Worm (Caenorhabditis elegans) whole organism, L3 larva: Measurements from ENCODE around the gene ifg-1.

Experiments used
- aly-2 ChIP-seq: fragments of 150-350 bp; optimal IDR thresholded peaks from 2 replicates; lab custom pipeline; 2014; ENCODE audit warnings: missing biosample characterization, missing genetic modification characterization
- ama-1 ChIP-seq: fragments of 150-350 bp; optimal IDR thresholded peaks from 2 replicates; lab custom pipeline; 2018
- ceh-16 ChIP-seq: sonication (generic microtip); optimal IDR thresholded peaks from 2 replicates; lab custom pipeline; 2017; ENCODE audit warnings: missing biosample characterization, missing genetic modification characterization
- ceh-28 ChIP-seq: fragments of 150-350 bp; optimal IDR thresholded peaks from 2 replicates; lab custom pipeline; 2014; ENCODE audit warnings: missing biosample characterization, missing genetic modification reagents, missing genetic modification characterization
- ceh-82 ChIP-seq: fragments of 150-350 bp; optimal IDR thresholded peaks from 2 replicates; lab custom pipeline; 2014; ENCODE audit warnings: missing biosample characterization, missing genetic modification characterization
- ceh-9 ChIP-seq: sonication (generic microtip); optimal IDR thresholded peaks from 2 replicates; lab custom pipeline; 2018; ENCODE audit warnings: missing biosample characterization, missing genetic modification characterization
- daf-12 ChIP-seq: fragments of 150-350 bp; optimal IDR thresholded peaks from 2 replicates; lab custom pipeline; 2014; ENCODE audit warnings: missing biosample characterization, missing genetic modification reagents, missing genetic modification characterization
- egl-27 ChIP-seq: sonication (generic microtip); optimal IDR thresholded peaks from 4 replicates; lab custom pipeline; 2017; ENCODE audit warnings: missing biosample characterization, missing genetic modification reagents, missing genetic modification characterization
- elt-1 ChIP-seq: fragments of 150-350 bp; optimal IDR thresholded peaks from 2 replicates; lab custom pipeline; 2014; ENCODE audit warnings: missing biosample characterization, missing genetic modification characterization
- eor-1 ChIP-seq, 2 experiments: fragments of 150-350 bp; optimal IDR thresholded peaks; 2 replicates each; lab custom pipeline; 2014 to 2018; ENCODE audit warnings: missing biosample characterization in 2 of 2, missing genetic modification characterization in 2 of 2
- fkh-10 ChIP-seq: sonication (generic microtip); optimal IDR thresholded peaks from 2 replicates; lab custom pipeline; 2017; ENCODE audit warnings: missing biosample characterization, missing genetic modification reagents, missing genetic modification characterization
- fkh-2 ChIP-seq: fragments of 150-350 bp; optimal IDR thresholded peaks from 2 replicates; lab custom pipeline; 2014; ENCODE audit warnings: missing biosample characterization, missing genetic modification reagents, missing genetic modification characterization
- fos-1 ChIP-seq: fragments of 150-350 bp; optimal IDR thresholded peaks from 2 replicates; lab custom pipeline; 2014; ENCODE audit warnings: missing biosample characterization, missing genetic modification characterization
- jun-1 ChIP-seq: fragments of 150-350 bp; optimal IDR thresholded peaks from 2 replicates; lab custom pipeline; 2014; ENCODE audit warnings: missing biosample characterization, missing genetic modification reagents, missing genetic modification characterization
- lin-15B ChIP-seq: fragments of 150-350 bp; optimal IDR thresholded peaks from 2 replicates; lab custom pipeline; 2014; ENCODE audit warnings: missing biosample characterization, missing genetic modification characterization
- lin-39 ChIP-seq: fragments of 150-350 bp; optimal IDR thresholded peaks from 2 replicates; lab custom pipeline; 2018; ENCODE audit warnings: missing biosample characterization, missing genetic modification reagents, missing genetic modification characterization
- lsy-12 ChIP-seq: sonication (generic microtip); optimal IDR thresholded peaks from 2 replicates; lab custom pipeline; 2016; ENCODE audit warnings: mild to moderate bottlenecking, missing genetic modification characterization, missing compliant biosample characterization
- mdl-1 ChIP-seq: fragments of 150-350 bp; optimal IDR thresholded peaks from 2 replicates; lab custom pipeline; 2014; ENCODE audit warnings: missing biosample characterization, missing genetic modification characterization
- nfya-1 ChIP-seq: sonication (generic microtip); optimal IDR thresholded peaks from 2 replicates; lab custom pipeline; 2017; ENCODE audit warnings: missing genetic modification characterization, mild to moderate bottlenecking, missing compliant biosample characterization, antibody characterized with exemption, moderate library complexity; ENCODE audit not compliant: insufficient read depth
- nhr-11 ChIP-seq: fragments of 150-350 bp; optimal IDR thresholded peaks from 2 replicates; lab custom pipeline; 2014; ENCODE audit warnings: missing biosample characterization, missing genetic modification characterization
- nhr-23 ChIP-seq: fragments of 150-350 bp; optimal IDR thresholded peaks from 2 replicates; lab custom pipeline; 2014; ENCODE audit warnings: missing biosample characterization, missing genetic modification reagents, missing genetic modification characterization
- nhr-237 ChIP-seq: fragments of 150-350 bp; optimal IDR thresholded peaks from 2 replicates; lab custom pipeline; 2014; ENCODE audit warnings: missing biosample characterization, missing genetic modification characterization
- nhr-25 ChIP-seq: sonication (generic microtip); optimal IDR thresholded peaks from 2 replicates; lab custom pipeline; 2017; ENCODE audit warnings: missing biosample characterization, missing genetic modification characterization
- nhr-28 ChIP-seq: fragments of 150-350 bp; optimal IDR thresholded peaks from 2 replicates; lab custom pipeline; 2014; ENCODE audit warnings: missing biosample characterization, missing genetic modification characterization
- nhr-43 ChIP-seq: sonication (generic microtip); optimal IDR thresholded peaks from 2 replicates; lab custom pipeline; 2016; ENCODE audit warnings: mild to moderate bottlenecking, missing genetic modification characterization, missing compliant biosample characterization; ENCODE audit not compliant: poor library complexity, severe bottlenecking
- nhr-76 ChIP-seq: fragments of 150-350 bp; sonication (generic microtip); optimal IDR thresholded peaks from 5 replicates; lab custom pipeline; 2014; ENCODE audit warnings: missing biosample characterization, missing genetic modification characterization
- nhr-77 ChIP-seq: fragments of 150-350 bp; optimal IDR thresholded peaks from 2 replicates; lab custom pipeline; 2014; ENCODE audit warnings: missing biosample characterization, missing genetic modification characterization
- pqm-1 ChIP-seq: fragments of 150-350 bp; optimal IDR thresholded peaks from 2 replicates; lab custom pipeline; 2017; ENCODE audit warnings: missing biosample characterization, missing genetic modification characterization, inconsistent platforms
- sea-2 ChIP-seq: fragments of 150-350 bp; sonication (generic microtip); optimal IDR thresholded peaks from 4 replicates; lab custom pipeline; 2014; ENCODE audit warnings: missing biosample characterization, missing genetic modification reagents, missing genetic modification characterization
- snpc-4 ChIP-seq: fragments of 150-350 bp; optimal IDR thresholded peaks from 2 replicates; lab custom pipeline; 2014; ENCODE audit warnings: missing biosample characterization, missing genetic modification characterization
- tbx-2 ChIP-seq: sonication (generic microtip); optimal IDR thresholded peaks from 2 replicates; lab custom pipeline; 2016; ENCODE audit warnings: mild to moderate bottlenecking, missing genetic modification characterization, missing compliant biosample characterization
- unc-39 ChIP-seq: sonication (generic microtip); optimal IDR thresholded peaks from 4 replicates; lab custom pipeline; 2017; ENCODE audit warnings: missing biosample characterization, missing genetic modification characterization
- unc-62 ChIP-seq: fragments of 150-350 bp; sonication (generic microtip); optimal IDR thresholded peaks from 4 replicates; lab custom pipeline; 2014; ENCODE audit warnings: missing biosample characterization, missing genetic modification reagents, missing genetic modification characterization
- zag-1 ChIP-seq: fragments of 150-350 bp; optimal IDR thresholded peaks from 2 replicates; lab custom pipeline; 2014; ENCODE audit warnings: missing biosample characterization, missing genetic modification characterization

ifg-1 gene

ce11 chrII:8223422-8223821 lies 6.4 kb downstream of the ifg-1 start:
- TF ChIP-seq nhr-25 (tag; lab: Kevin White, UChicago) (peak; percentile 43), lsy-12 (no peak)

- TF ChIP-seq tbx-2 (no peak), fos-1 (no peak), mdl-1 (tag; lab: Kevin White, UChicago) (no peak), ceh-28 (tag; lab: Kevin White, UChicago) (no peak), ama-1 (no peak), zag-1 (tag; lab: Kevin White, UChicago) (no peak), nhr-237 (tag; lab: Kevin White, UChicago) (no peak), nfya-1 (tag; lab: Kevin White, UChicago) (no peak), nhr-28 (no peak), jun-1 (tag; lab: Kevin White, UChicago) (no peak), unc-39 (no peak), fkh-10 (GFP tag; lab: Kevin White, UChicago) (no peak), nhr-23 (no peak), nhr-11 (tag; lab: Kevin White, UChicago) (no peak), nhr-43 (tag; lab: Kevin White, UChicago) (no peak), nhr-76 (tag; lab: Kevin White, UChicago) (no peak), aly-2 (no peak), lsy-12 (no peak), unc-62 (GFP tag; lab: Kevin White, UChicago) (no peak), lin-39 (no peak)
These were observed 6.9 kb downstream of the ifg-1 start for ce11 chrII:8223945-8224344.

ce11 chrII:8224623-8225022 lies 7.6 kb downstream of the ifg-1 start:
- TF ChIP-seq eor-1 (tag; optimal IDR thresholded peaks at IDR 0.05; lab: Kevin White, UChicago) (no peak), nhr-28 (no peak), fkh-2 (tag; lab: Kevin White, UChicago) (no peak), zag-1 (tag; lab: Kevin White, UChicago) (no peak), egl-27 (no peak), lin-39 (no peak), ceh-16 (no peak), nfya-1 (tag; lab: Kevin White, UChicago) (no peak), nhr-76 (tag; lab: Kevin White, UChicago) (no peak), ceh-9 (no peak), fkh-10 (GFP tag; lab: Kevin White, UChicago) (no peak), ceh-28 (tag; lab: Kevin White, UChicago) (no peak), nhr-77 (tag; lab: Kevin White, UChicago) (no peak), snpc-4 (tag; lab: Kevin White, UChicago) (no peak), daf-12 (tag; lab: Kevin White, UChicago) (no peak), sea-2 (GFP tag; lab: Kevin White, UChicago) (no peak), ama-1 (no peak), nhr-23 (peak; percentile 54), elt-1 (peak; percentile 44), nhr-237 (tag; lab: Kevin White, UChicago) (no peak), lsy-12 (no peak), tbx-2 (no peak), pqm-1 (tag; lab: Kevin White, UChicago) (no peak), nhr-43 (tag; lab: Kevin White, UChicago) (peak; percentile 7), unc-39 (no peak)

- peak; percentile 61 for TF ChIP-seq elt-1
- no peak for TF ChIP-seq nhr-76 (tag; lab: Kevin White, UChicago)
These were observed 8.3 kb downstream of the ifg-1 start for ce11 chrII:8225347-8225746.

ce11 chrII:8225914-8226313 lies 8.9 kb downstream of the ifg-1 start:
- peak; percentile 26 for TF ChIP-seq nhr-43 (tag; lab: Kevin White, UChicago)
- TF ChIP-seq nfya-1 (tag; lab: Kevin White, UChicago) = peak; percentile 13
- peak; percentile 52 for TF ChIP-seq nhr-25 (tag; lab: Kevin White, UChicago)
- TF ChIP-seq ama-1 = peak; percentile 32
- TF ChIP-seq lin-15B (tag; lab: Kevin White, UChicago) = no peak
- TF ChIP-seq ceh-82 (tag; lab: Kevin White, UChicago) = no peak
- TF ChIP-seq nhr-28 = no peak
